Worm (Caenorhabditis elegans): ENCODE measurements around the gene emc-1.
"Not testable (repeated sequence)": the region's sequence is repeated elsewhere in the genome, so short reads cannot be mapped to it uniquely, and the experiment has no call there.

Gene emc-1

DNA sequence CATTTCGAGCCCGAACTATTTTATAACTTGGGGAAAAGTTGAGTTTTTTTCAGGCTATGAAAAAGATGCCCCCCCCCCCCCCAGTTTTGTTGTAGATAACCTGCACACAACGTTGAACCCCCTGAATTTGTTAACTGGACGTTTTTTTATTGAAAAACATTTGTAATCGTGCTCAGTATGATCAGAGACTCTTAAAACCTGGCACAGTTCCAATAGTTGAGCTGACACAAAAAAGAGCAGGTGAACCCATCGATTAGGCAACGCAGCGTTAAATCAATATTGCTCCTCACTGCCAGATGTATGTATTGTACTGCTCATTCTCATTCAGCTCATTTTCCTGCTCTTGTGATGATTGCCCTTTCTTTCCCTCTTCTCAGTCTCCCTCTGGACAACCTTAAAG lies 45.5 kb upstream of the emc-1 start, which contains the start of gene K05F6.12:
Gene K05F6.12, plus strand, starts transcription at position 301 of the 400 bp plus-strand sequence.
- TF ChIP-seq lin-35 (GFP tag; optimal IDR thresholded peaks at IDR 0.05) (no peak), hlh-4 (tag; optimal IDR thresholded peaks at IDR 0.05) (no peak), fos-1 (tag; optimal IDR thresholded peaks at IDR 0.05) (no peak)

DNA sequence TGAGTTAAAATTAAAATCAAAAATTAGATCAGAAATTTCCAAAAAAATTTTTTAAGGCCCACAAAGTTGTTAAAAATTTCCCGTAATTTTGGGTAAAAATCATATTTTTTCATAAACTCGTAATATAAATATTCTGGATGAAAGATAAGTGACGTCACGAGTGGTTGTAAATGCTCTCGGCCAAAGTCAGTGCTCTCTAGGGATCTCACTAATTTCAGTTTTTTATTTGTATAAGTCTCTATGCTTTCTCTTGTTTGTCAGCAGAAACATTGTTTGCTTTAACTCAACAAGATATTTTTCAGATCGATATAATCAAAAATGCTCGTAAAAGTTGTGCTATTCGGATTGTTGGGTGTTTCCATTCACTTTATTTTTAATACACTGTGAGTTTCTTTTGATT lies 43.1 kb upstream of the emc-1 start, which contains the start of gene K05F6.4:
Gene K05F6.4, plus strand, starts transcription at position 301 of the 400 bp plus-strand sequence.
- TF ChIP-seq lin-39, nhr-71, nhr-77 (tag; optimal IDR thresholded peaks at IDR 0.05): not testable (repeated sequence)

DNA sequence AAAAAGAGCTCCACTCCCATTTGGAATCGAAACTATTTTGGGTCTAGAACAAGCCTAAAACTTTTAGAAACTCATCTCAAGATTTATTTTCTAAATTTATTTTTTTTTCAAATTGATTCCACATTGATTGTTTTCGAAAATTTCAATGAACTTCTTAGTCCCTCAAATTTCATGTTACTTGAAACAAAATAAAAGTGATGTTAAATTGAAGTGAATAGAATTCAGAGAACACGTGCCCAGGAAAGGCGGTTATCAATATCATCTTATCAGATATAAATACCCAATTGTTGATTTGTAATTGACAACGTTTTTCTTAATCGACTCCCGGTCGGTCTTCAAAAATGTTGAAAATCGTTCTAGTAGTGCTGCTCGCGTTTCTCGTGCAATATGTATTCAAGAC lies 40.5 kb upstream of the emc-1 start, which contains the start of gene poml-4:
Gene poml-4, plus strand, starts transcription at position 301 of the 400 bp plus-strand sequence.
- not testable (repeated sequence) for TF ChIP-seq ces-1 (GFP tag; optimal IDR thresholded peaks at IDR 0.05); C04F5.9 (tag; optimal IDR thresholded peaks at IDR 0.05); ceh-63 (GFP tag; optimal IDR thresholded peaks at IDR 0.05)

DNA sequence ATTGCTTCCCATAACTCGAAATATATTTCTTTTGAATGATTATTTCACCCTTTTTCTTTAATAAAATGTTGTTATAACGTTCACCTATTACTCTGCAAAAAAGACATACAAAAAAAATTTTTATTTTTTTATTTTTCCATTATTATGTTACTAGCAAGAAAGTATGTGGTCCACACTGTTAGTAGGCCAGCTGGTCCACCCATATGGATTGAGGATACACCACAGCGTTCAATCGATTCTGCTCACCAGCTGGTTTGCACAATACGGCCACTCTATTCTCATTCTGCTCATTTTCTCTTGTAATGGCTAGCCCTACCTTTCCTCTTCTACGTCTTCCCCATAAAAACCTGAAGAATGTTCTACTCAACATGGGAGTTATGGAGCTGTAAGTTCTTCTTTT lies 38.5 kb upstream of the emc-1 start, which contains the start of gene fbxb-44:
Gene fbxb-44, plus strand, starts transcription at position 301 of the 400 bp plus-strand sequence.
- no peak for TF ChIP-seq nhr-20 (tag; optimal IDR thresholded peaks at IDR 0.05)
- no peak for TF ChIP-seq isw-1 (GFP tag; IDR thresholded peaks at IDR 0.05)
- TF ChIP-seq nhr-19 (GFP tag; conservative IDR thresholded peaks at IDR 0.05), result no peak
- TF ChIP-seq C04F5.9 (tag; optimal IDR thresholded peaks at IDR 0.05), result no peak
- TF ChIP-seq vab-15 (tag; optimal IDR thresholded peaks at IDR 0.05), result no peak
- no peak for TF ChIP-seq pax-3 (tag; optimal IDR thresholded peaks at IDR 0.05)
- no peak for TF ChIP-seq mef-2 (tag; optimal IDR thresholded peaks at IDR 0.05)
- TF ChIP-seq aha-1 (tag; optimal IDR thresholded peaks at IDR 0.05), result no peak
- no peak for TF ChIP-seq lin-39 (tag; optimal IDR thresholded peaks at IDR 0.05)

DNA sequence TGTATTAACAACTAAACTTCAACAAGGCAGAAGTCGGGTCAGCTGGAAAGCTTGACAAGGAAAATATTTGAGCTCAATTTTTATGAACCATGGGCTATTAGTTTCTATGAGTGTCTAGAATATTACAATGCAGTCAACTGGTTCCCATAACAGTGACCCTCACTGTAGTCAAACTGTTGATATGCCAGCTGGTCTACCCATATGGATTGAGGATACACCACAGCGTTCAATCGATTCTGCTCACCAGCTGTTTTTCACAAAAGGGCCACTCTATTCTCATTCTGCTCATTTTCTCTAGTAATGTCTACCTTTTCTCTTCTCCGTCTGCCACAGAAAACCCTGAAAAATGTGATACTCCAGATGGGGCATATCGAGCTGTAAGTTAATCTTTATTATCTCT lies 37.2 kb upstream of the emc-1 start, which contains the start of gene fbxb-42:
Gene fbxb-42, plus strand, starts transcription at position 301 of the 400 bp plus-strand sequence.
- no peak for TF ChIP-seq hlh-17 (GFP tag; optimal IDR thresholded peaks at IDR 0.05; ENCODE audit: borderline replicate concordance)
- no peak for TF ChIP-seq vab-15 (tag; optimal IDR thresholded peaks at IDR 0.05)
- no peak for TF ChIP-seq nhr-237 (tag; optimal IDR thresholded peaks at IDR 0.05)
- no peak for TF ChIP-seq fos-1 (tag; optimal IDR thresholded peaks at IDR 0.05)
- no peak for TF ChIP-seq nhr-28 (tag; optimal IDR thresholded peaks at IDR 0.05)
- no peak for TF ChIP-seq lin-14 (GFP tag; optimal IDR thresholded peaks at IDR 0.05)
- no peak for TF ChIP-seq C16A3.4 (tag; optimal IDR thresholded peaks at IDR 0.05)
- TF ChIP-seq mab-9 (GFP tag; IDR thresholded peaks at IDR 0.05), result no peak
- no peak for TF ChIP-seq nhr-12 (tag; optimal IDR thresholded peaks at IDR 0.05)
- TF ChIP-seq isw-1 (GFP tag; IDR thresholded peaks at IDR 0.05), result no peak
- TF ChIP-seq grh-1 (GFP tag; IDR thresholded peaks at IDR 0.05), result no peak
- TF ChIP-seq nhr-20 (tag; optimal IDR thresholded peaks at IDR 0.05), result no peak
- TF ChIP-seq lin-35 (GFP tag; optimal IDR thresholded peaks at IDR 0.05), result no peak

DNA sequence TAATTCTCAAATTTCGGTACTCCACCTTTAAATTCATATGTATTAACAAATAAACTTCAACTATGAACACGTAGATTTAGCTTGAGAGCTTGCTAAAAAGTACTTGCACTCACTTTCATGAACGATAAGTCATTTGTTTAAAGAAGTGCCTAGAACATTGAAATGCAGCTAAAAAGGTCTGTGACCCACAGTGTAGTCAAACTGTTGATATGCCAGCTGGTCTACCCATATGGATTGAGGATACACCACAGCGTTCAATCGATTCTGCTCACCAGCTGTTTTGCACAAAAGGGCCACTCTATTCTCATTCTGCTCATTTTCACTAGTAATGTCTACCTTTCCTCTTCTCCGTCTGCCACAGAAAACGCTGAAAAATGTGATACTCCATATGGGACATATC lies 35.8 kb upstream of the emc-1 start, which contains the start of gene fbxb-43:
Gene fbxb-43, plus strand, starts transcription at position 301 of the 400 bp plus-strand sequence.
- TF ChIP-seq F16B12.6 (tag; optimal IDR thresholded peaks at IDR 0.05), result no peak
- no peak for TF ChIP-seq grh-1 (GFP tag; IDR thresholded peaks at IDR 0.05)
- TF ChIP-seq ceh-8 (GFP tag; optimal IDR thresholded peaks at IDR 0.05), result no peak
- no peak for TF ChIP-seq nhr-19 (GFP tag; conservative IDR thresholded peaks at IDR 0.05)
- no peak for TF ChIP-seq jun-1 (tag; optimal IDR thresholded peaks at IDR 0.05)
- no peak for TF ChIP-seq nhr-12 (tag; optimal IDR thresholded peaks at IDR 0.05)
- no peak for TF ChIP-seq snpc-4 (tag; optimal IDR thresholded peaks at IDR 0.05)
- TF ChIP-seq efl-1 (optimal IDR thresholded peaks at IDR 0.05), result no peak
- no peak for TF ChIP-seq efl-1 (GFP tag; optimal IDR thresholded peaks at IDR 0.05 in 1 of 2)
- TF ChIP-seq hlh-4 (tag; optimal IDR thresholded peaks at IDR 0.05), result no peak
- TF ChIP-seq sup-37 (GFP tag; optimal IDR thresholded peaks at IDR 0.05), result no peak
- no peak for TF ChIP-seq dsc-1 (tag; optimal IDR thresholded peaks at IDR 0.05)
- no peak for TF ChIP-seq fkh-10 (GFP tag; optimal IDR thresholded peaks at IDR 0.05)
- no peak for TF ChIP-seq nhr-47 (tag; optimal IDR thresholded peaks at IDR 0.05)
- TF ChIP-seq sox-4 (tag; optimal IDR thresholded peaks at IDR 0.05), result no peak
